Fruit fly (Drosophila melanogaster): ENCODE data around the gene Cyp4g15.

dm6 chrX:11451630-11452029 is 25.2 kb upstream of the Cyp4g15 start:
- TF ChIP-seq CG8478 (optimal IDR thresholded peaks at IDR 0.05) (no peak), CTCF (optimal IDR thresholded peaks at IDR 0.05) (no peak)
